Fruit fly (Drosophila melanogaster) whole organism, pupa: ENCODE results near the gene Muc68D.

ENCODE experiments used
- CG10348 ChIP-seq: fragments of 200-800 bp; sonication (Bioruptor generic); IDR thresholded peaks from 2 replicates; pipeline ENCODE4 v1.3.6; 2022; ENCODE audit warnings: missing biosample characterization, missing genetic modification characterization
- CG12605 ChIP-seq: fragments of 200-800 bp; sonication (Bioruptor generic); IDR thresholded peaks from 2 replicates; pipeline ENCODE4 v1.3.6; 2022; ENCODE audit warnings: missing biosample characterization, missing genetic modification characterization
- CG13204 ChIP-seq: fragments of 200-800 bp; sonication (Bioruptor generic); optimal IDR thresholded peaks from 2 replicates; lab custom pipeline; 2018; ENCODE audit warnings: missing biosample characterization, mild to moderate bottlenecking, missing genetic modification characterization, moderate library complexity
- CG14655 ChIP-seq: fragments of 200-800 bp; sonication (Bioruptor generic); optimal IDR thresholded peaks from 3 replicates; lab custom pipeline; 2017; ENCODE audit warnings: mild to moderate bottlenecking, missing biosample characterization, missing genetic modification reagents, missing genetic modification characterization
- CG15710 ChIP-seq: fragments of 200-800 bp; sonication (Bioruptor generic); optimal IDR thresholded peaks from 2 replicates; lab custom pipeline; 2018; ENCODE audit warnings: missing biosample characterization, mild to moderate bottlenecking, missing genetic modification characterization, moderate library complexity
- CG17806 ChIP-seq: fragments of 200-800 bp; sonication (Bioruptor generic); optimal IDR thresholded peaks from 2 replicates; lab custom pipeline; 2018; ENCODE audit warnings: missing biosample characterization, mild to moderate bottlenecking, missing genetic modification characterization, moderate library complexity
- CG8159 ChIP-seq: fragments of 200-800 bp; sonication (Bioruptor generic); optimal IDR thresholded peaks from 3 replicates; lab custom pipeline; 2018; ENCODE audit warnings: missing biosample characterization, mild to moderate bottlenecking, missing genetic modification characterization, moderate library complexity
- CG9948 ChIP-seq: fragments of 200-800 bp; sonication (Bioruptor generic); optimal IDR thresholded peaks from 2 replicates; lab custom pipeline; 2018; ENCODE audit warnings: missing biosample characterization, mild to moderate bottlenecking, missing genetic modification characterization, moderate library complexity
- EcR ChIP-seq: fragments of 200-800 bp; sonication (Bioruptor generic); optimal IDR thresholded peaks from 3 replicates; lab custom pipeline; 2019; ENCODE audit warnings: missing biosample characterization, missing genetic modification characterization, mild to moderate bottlenecking, moderate library complexity, missing genetic modification reagents
- Pif1A ChIP-seq: fragments of 200-800 bp; sonication (Bioruptor generic); optimal IDR thresholded peaks from 3 replicates; lab custom pipeline; 2016; ENCODE audit warnings: missing biosample characterization, missing genetic modification characterization
- Snoo ChIP-seq: fragments of 200-800 bp; sonication (Bioruptor generic); optimal IDR thresholded peaks from 3 replicates; lab custom pipeline; 2017; ENCODE audit warnings: missing biosample characterization, mild to moderate bottlenecking, missing genetic modification characterization, inconsistent platforms
- rn ChIP-seq: fragments of 200-800 bp; sonication (Bioruptor generic); IDR thresholded peaks from 2 replicates; pipeline ENCODE4 v1.3.6; 2022; ENCODE audit warnings: missing biosample characterization, missing genetic modification characterization

DNA sequence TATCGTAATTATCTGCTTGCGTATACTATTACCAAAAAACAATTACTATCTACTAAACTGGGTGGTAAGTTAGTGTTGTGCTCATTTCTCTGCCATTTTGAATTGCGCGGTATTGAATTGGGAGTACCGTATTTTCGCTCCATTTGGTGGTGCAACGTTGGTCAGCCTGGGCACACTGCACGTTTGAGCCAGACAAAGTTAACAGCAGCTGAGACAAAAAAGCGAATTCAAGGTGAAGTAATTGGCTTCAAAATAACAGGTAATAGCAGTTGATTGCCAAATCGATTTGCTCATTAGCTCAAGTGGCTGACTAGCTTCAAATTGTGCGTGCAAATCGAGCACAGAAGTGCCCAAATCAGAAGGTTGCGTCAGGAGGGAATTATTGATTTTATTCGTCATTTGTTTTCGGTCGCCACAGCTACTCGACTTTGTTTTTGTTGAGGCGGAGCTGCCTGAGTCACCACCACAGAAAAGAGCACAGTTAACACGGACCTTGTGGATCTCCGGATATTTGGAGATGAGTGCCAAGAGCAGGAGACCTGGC lies 23.6 kb upstream of the Muc68D start, which contains the start of gene Klp68D:
- TF ChIP-seq Pif1A (GFP tag; lab: Kevin White, UChicago) (no peak), CG10348 (GFP tag; lab: Robert Waterston, UW) (no peak), rn (no peak), Snoo (tag; lab: Kevin White, UChicago) (no peak), CG12605 (no peak), EcR (GFP tag; lab: Kevin White, UChicago) (no peak), CG15710 (tag; lab: Kevin White, UChicago) (no peak), CG13204 (no peak), CG17806 (tag; lab: Kevin White, UChicago) (no peak), CG8159 (no peak), CG14655 (no peak), CG9948 (no peak)
